Fruit fly (Drosophila melanogaster): Measurements from ENCODE around the gene ema.

The ema gene

DNA sequence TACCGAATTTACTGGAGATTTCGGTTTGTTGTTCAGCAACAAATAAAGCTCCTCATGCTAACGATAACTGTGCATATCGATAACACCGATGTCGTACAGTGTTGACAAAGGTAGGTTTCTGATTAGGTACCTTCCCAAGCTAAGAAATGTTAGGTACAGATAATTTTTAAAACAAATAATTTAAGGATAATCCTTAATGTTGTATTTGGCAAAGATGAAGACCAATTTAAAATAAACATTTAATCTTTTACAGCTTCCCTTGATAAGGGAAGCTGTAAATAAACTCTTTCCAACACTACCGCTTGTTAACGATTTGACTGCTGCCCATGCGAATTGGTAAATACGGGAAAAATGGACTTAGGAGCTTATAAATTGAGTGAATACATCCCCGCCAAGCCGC lies 1.5 kb upstream of the ema start, which contains the start of the genes Ttc1 and CG14882 (continued):
- TF ChIP-seq rib (GFP tag; IDR thresholded peaks at IDR 0.05) (peak; percentile 80), Hmr (GFP tag; optimal IDR thresholded peaks at IDR 0.05) (no peak), Opbp (GFP tag; IDR thresholded peaks at IDR 0.05; ENCODE audit: partially characterized antibody) (peak; percentile 42; the same call in 1 of the 3 replicates), Six4 (GFP tag; optimal IDR thresholded peaks at IDR 0.05) (peak; percentile 74), Fer2 (tag; optimal IDR thresholded peaks at IDR 0.05) (peak; percentile 63), CG12236 (GFP tag; optimal IDR thresholded peaks at IDR 0.05) (peak; percentile 71), sim (GFP tag; IDR thresholded peaks at IDR 0.05) (peak; percentile 47; the same call in 1 of the 2 replicates), mam (GFP tag; optimal IDR thresholded peaks at IDR 0.05) (peak; percentile 84), NC2β (GFP tag; optimal IDR thresholded peaks at IDR 0.05) (peak; percentile 59), CG12391 (tag; optimal IDR thresholded peaks at IDR 0.05) (peak; percentile 91), al (GFP tag; IDR thresholded peaks at IDR 0.05) (peak; percentile 59), CG10366 (GFP tag; IDR thresholded peaks at IDR 0.05) (peak; percentile 93), disco-r (GFP tag; optimal IDR thresholded peaks at IDR 0.05) (peak; percentile 68), CG11560 (tag; IDR thresholded peaks at IDR 0.05) (peak; percentile 69; the same call in 2 of the 3 replicates), CG13775 (GFP tag; optimal IDR thresholded peaks at IDR 0.05) (peak; percentile 85), Dll (GFP tag; IDR thresholded peaks at IDR 0.05; ENCODE audit: partially characterized antibody) (peak; percentile 53; the same call in 2 of the 4 replicates), CG14441 (GFP tag; IDR thresholded peaks at IDR 0.05) (peak; percentile 90), jumu (GFP tag; optimal IDR thresholded peaks at IDR 0.05) (peak; percentile 83), D19B (GFP tag; optimal IDR thresholded peaks at IDR 0.05) (peak; percentile 41), slbo (GFP tag; IDR thresholded peaks at IDR 0.05) (peak; percentile 95), schlank (tag; optimal IDR thresholded peaks at IDR 0.05) (peak; percentile 24), bsh (GFP tag; optimal IDR thresholded peaks at IDR 0.05) (peak; percentile 45 to 90), pnt (GFP tag; optimal IDR thresholded peaks at IDR 0.05) (peak; percentile 73), CG8765 (GFP tag; IDR thresholded peaks at IDR 0.05) (no peak), CG31388 (GFP tag; optimal IDR thresholded peaks at IDR 0.05) (no peak), CG6791 (GFP tag; IDR thresholded peaks at IDR 0.05; ENCODE audit: partially characterized antibody) (peak; percentile 64; the same call in 1 of the 3 replicates), CG18476 (GFP tag; optimal IDR thresholded peaks at IDR 0.05) (peak; percentile 39), Camta (GFP tag; optimal IDR thresholded peaks at IDR 0.05) (peak; percentile 79), Hr78 (GFP tag; optimal IDR thresholded peaks at IDR 0.05) (no peak), tio (GFP tag; optimal IDR thresholded peaks at IDR 0.05) (no peak), CG3065 (GFP tag; optimal IDR thresholded peaks at IDR 0.05) (peak; percentile 57), Doc3 (GFP tag; IDR thresholded peaks at IDR 0.05; ENCODE audit: partially characterized antibody) (0 out of 3 replicates have a peak, but pooled peaks have one; percentile 24), cas (GFP tag; IDR thresholded peaks at IDR 0.05) (peak; percentile 51; the same call in 1 of the 2 replicates), CG18011 (GFP tag; optimal IDR thresholded peaks at IDR 0.05) (peak; percentile 82), Jarid2 (GFP tag; optimal IDR thresholded peaks at IDR 0.05) (no peak), B-H1 (GFP tag; IDR thresholded peaks at IDR 0.05) (peak; percentile 73), grau (tag; optimal IDR thresholded peaks at IDR 0.05) (peak; percentile 83), vvl (GFP tag; IDR thresholded peaks at IDR 0.05) (peak; percentile 92), CG6765 (GFP tag; optimal IDR thresholded peaks at IDR 0.05) (peak; percentile 58), MESR4 (GFP tag; optimal IDR thresholded peaks at IDR 0.05) (peak; percentile 24), CG7271 (tag; optimal IDR thresholded peaks at IDR 0.05) (no peak), CG13123 (GFP tag; optimal IDR thresholded peaks at IDR 0.05) (peak; percentile 84), CG15479 (GFP tag; optimal IDR thresholded peaks at IDR 0.05) (no peak), CG6683 (GFP tag; optimal IDR thresholded peaks at IDR 0.05) (peak; percentile 51), sna (GFP tag; IDR thresholded peaks at IDR 0.05; ENCODE audit: partially characterized antibody) (peak; percentile 57), CG9876 (GFP tag; optimal IDR thresholded peaks at IDR 0.05) (peak; percentile 44), Optix (GFP tag; IDR thresholded peaks at IDR 0.05) (peak; percentile 69), bab2 (GFP tag; optimal IDR thresholded peaks at IDR 0.05) (peak; percentile 90), CG1647 (GFP tag; optimal IDR thresholded peaks at IDR 0.05) (peak; percentile 83), CG8089 (GFP tag; optimal IDR thresholded peaks at IDR 0.05) (peak; percentile 76)
